Worm (Caenorhabditis elegans): ENCODE measurements around the gene C46F4.3.

The C46F4.3 gene

ce11 chrX:5962560-5962959, 27.0 kb downstream of the C46F4.3 start:
- no peak for TF ChIP-seq flt-1 (GFP tag; IDR thresholded peaks at IDR 0.05)
- TF ChIP-seq hmbx-1 (tag; optimal IDR thresholded peaks at IDR 0.05): no peak
- no peak for TF ChIP-seq ceh-13 (GFP tag; optimal IDR thresholded peaks at IDR 0.05)
- TF ChIP-seq hnd-1 (tag; optimal IDR thresholded peaks at IDR 0.05): no peak
- TF ChIP-seq pes-1 (GFP tag; IDR thresholded peaks at IDR 0.05): no peak
- no peak for TF ChIP-seq ceh-36 (tag; optimal IDR thresholded peaks at IDR 0.05)

ce11 chrX:5972212-5972611, 36.6 kb downstream of the C46F4.3 start:
- no peak for TF ChIP-seq tbx-11 (GFP tag; IDR thresholded peaks at IDR 0.05)
- no peak for TF ChIP-seq F13C5.2 (tag; optimal IDR thresholded peaks at IDR 0.05)
- TF ChIP-seq hnd-1 (tag; optimal IDR thresholded peaks at IDR 0.05): no peak
- TF ChIP-seq hmbx-1 (tag; optimal IDR thresholded peaks at IDR 0.05): no peak
- no peak for TF ChIP-seq scrt-1 (GFP tag; IDR thresholded peaks at IDR 0.05)
- no peak for TF ChIP-seq sea-1 (GFP tag; conservative IDR thresholded peaks at IDR 0.05)
- no peak for TF ChIP-seq ets-7 (tag; optimal IDR thresholded peaks at IDR 0.05)
- no peak for TF ChIP-seq flt-1 (GFP tag; IDR thresholded peaks at IDR 0.05)

DNA sequence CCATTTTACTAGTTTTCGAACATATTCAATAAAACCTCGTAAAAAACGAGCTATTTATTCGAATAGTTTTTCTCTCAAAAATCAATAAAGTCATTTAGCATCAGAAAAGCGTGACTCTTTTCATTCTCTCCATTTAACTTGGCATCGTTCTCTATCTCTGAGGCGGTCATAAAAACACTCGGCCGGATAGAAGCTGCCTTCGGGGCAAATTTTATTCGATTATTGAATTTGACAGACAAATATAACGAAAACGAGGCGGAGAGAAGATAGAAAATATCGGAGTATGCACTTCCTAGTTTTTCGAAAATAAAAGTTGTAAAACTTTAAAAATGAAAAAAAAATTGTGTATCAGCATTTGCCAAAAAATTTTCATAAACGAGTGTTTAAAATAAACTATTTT, 39.7 kb downstream of the C46F4.3 start:
- TF ChIP-seq hmg-4 (GFP tag; optimal IDR thresholded peaks at IDR 0.05): no peak
- TF ChIP-seq hnd-1 (tag; optimal IDR thresholded peaks at IDR 0.05): no peak
- TF ChIP-seq ama-1 (optimal IDR thresholded peaks at IDR 0.05): no peak
- TF ChIP-seq sea-1 (GFP tag; conservative IDR thresholded peaks at IDR 0.05): no peak
- no peak for TF ChIP-seq pes-1 (GFP tag; IDR thresholded peaks at IDR 0.05)
- TF ChIP-seq hmbx-1 (tag; optimal IDR thresholded peaks at IDR 0.05): no peak
- no peak for TF ChIP-seq tbx-37 (GFP tag; conservative IDR thresholded peaks at IDR 0.05)

ce11 chrX:5975726-5976125, 40.2 kb downstream of the C46F4.3 start:
- TF ChIP-seq ama-1 (optimal IDR thresholded peaks at IDR 0.05) (no peak), tra-4 (tag; optimal IDR thresholded peaks at IDR 0.05) (no peak), aly-1 (tag; optimal IDR thresholded peaks at IDR 0.05) (no peak), tbx-37 (GFP tag; conservative IDR thresholded peaks at IDR 0.05) (no peak)

DNA sequence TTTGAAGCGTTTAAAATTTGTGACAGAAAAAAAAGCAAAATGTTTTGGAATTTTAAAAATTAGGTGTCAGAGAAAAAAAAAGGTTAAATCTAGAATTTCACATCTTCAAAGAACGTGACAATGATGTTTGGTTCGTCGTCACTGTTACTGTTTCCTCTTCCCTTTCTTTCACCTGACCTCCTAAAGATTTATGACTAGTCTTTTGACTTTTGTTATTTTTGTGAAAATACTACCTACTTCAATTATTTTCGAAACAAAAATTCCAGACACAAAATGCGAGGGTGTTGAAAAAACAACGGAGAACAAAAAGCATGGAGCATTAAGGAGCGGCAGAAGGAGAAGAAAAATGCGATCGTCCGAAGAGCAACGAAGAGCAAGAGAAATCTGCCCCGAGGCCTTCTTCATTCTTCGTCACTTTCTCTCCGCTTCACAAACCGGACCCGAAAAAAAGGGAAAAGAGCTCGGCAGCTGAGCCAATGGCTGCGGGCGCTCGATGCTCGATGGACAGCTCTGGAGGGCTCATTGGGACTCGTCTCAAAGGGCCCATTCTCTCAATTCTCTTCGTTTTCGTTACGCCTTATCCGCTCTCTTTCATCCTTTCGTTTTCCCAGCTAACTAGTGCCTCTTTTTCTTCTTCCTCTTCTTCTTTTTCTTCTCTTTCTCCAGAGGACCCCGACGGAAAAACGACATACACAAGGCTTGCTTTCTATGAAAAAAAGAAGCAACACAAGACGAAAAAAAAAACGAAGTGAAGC, 40.8 kb downstream of the C46F4.3 start:
- TF ChIP-seq tra-4 (tag; optimal IDR thresholded peaks at IDR 0.05): no peak
- TF ChIP-seq hmg-4 (GFP tag; optimal IDR thresholded peaks at IDR 0.05): peak; percentile 11

- TF ChIP-seq flt-1 (GFP tag; IDR thresholded peaks at IDR 0.05): no peak
- no peak for TF ChIP-seq B0310.2 (tag; optimal IDR thresholded peaks at IDR 0.05)
- no peak for TF ChIP-seq hmg-4 (GFP tag; optimal IDR thresholded peaks at IDR 0.05)
- TF ChIP-seq tra-4 (tag; optimal IDR thresholded peaks at IDR 0.05): no peak
- no peak for TF ChIP-seq F13C5.2 (tag; optimal IDR thresholded peaks at IDR 0.05)
- TF ChIP-seq tbx-11 (GFP tag; IDR thresholded peaks at IDR 0.05): no peak
- TF ChIP-seq aly-1 (tag; optimal IDR thresholded peaks at IDR 0.05): no peak
- no peak for TF ChIP-seq hnd-1 (tag; optimal IDR thresholded peaks at IDR 0.05)
- TF ChIP-seq tbx-37 (GFP tag; conservative IDR thresholded peaks at IDR 0.05): no peak
- TF ChIP-seq ceh-13 (GFP tag; optimal IDR thresholded peaks at IDR 0.05): no peak
- no peak for TF ChIP-seq pes-1 (GFP tag; IDR thresholded peaks at IDR 0.05)
- no peak for TF ChIP-seq sea-1 (GFP tag; conservative IDR thresholded peaks at IDR 0.05)
- no peak for TF ChIP-seq ama-1 (optimal IDR thresholded peaks at IDR 0.05)
Observed at ce11 chrX:5977754-5978153, 42.2 kb downstream of the C46F4.3 start, which contains the start of gene kin-2. Gene kin-2, minus strand, starts transcription at chrX:5977854.

ce11 chrX:5981698-5982097, 46.1 kb downstream of the C46F4.3 start:
- no peak for TF ChIP-seq F13C5.2 (tag; optimal IDR thresholded peaks at IDR 0.05)
- TF ChIP-seq hmg-4 (GFP tag; optimal IDR thresholded peaks at IDR 0.05): no peak
- no peak for TF ChIP-seq tbx-11 (GFP tag; IDR thresholded peaks at IDR 0.05)
- no peak for TF ChIP-seq pes-1 (GFP tag; IDR thresholded peaks at IDR 0.05)
- no peak for TF ChIP-seq hnd-1 (tag; optimal IDR thresholded peaks at IDR 0.05)
- TF ChIP-seq sea-1 (GFP tag; conservative IDR thresholded peaks at IDR 0.05): no peak
- TF ChIP-seq aly-1 (tag; optimal IDR thresholded peaks at IDR 0.05): no peak
- TF ChIP-seq B0310.2 (tag; optimal IDR thresholded peaks at IDR 0.05): no peak
- no peak for TF ChIP-seq tra-4 (tag; optimal IDR thresholded peaks at IDR 0.05)
- TF ChIP-seq hmbx-1 (tag; optimal IDR thresholded peaks at IDR 0.05): no peak
- TF ChIP-seq ets-7 (tag; optimal IDR thresholded peaks at IDR 0.05): no peak
- TF ChIP-seq ceh-36 (tag; optimal IDR thresholded peaks at IDR 0.05): no peak
- no peak for TF ChIP-seq ceh-13 (GFP tag; optimal IDR thresholded peaks at IDR 0.05)
- no peak for TF ChIP-seq tbx-37 (GFP tag; conservative IDR thresholded peaks at IDR 0.05)
- TF ChIP-seq scrt-1 (GFP tag; IDR thresholded peaks at IDR 0.05): no peak
- no peak for TF ChIP-seq flt-1 (GFP tag; IDR thresholded peaks at IDR 0.05)
- TF ChIP-seq ama-1 (optimal IDR thresholded peaks at IDR 0.05): no peak

DNA sequence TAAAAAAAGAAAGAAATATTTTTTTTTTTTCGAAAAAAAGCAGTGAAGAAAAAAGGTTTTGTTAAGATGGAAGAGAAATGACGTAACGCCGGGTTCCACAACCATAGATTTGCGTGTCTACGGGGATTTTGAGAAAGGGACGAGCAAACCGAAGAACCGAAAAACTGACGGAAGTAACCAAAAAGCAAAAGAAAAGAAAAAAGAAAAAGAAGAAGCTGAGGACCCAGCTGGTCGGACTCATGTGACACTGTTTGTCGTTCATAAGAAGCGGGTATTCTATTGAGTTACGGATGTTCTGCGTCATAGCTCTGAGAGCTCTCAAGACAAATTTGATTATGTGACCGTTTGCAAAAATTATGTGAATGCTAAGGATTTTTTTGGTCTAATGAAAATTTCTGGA, 47.2 kb downstream of the C46F4.3 start:
- TF ChIP-seq hmg-4 (GFP tag; optimal IDR thresholded peaks at IDR 0.05): no peak
- TF ChIP-seq ama-1 (optimal IDR thresholded peaks at IDR 0.05): no peak
- TF ChIP-seq hnd-1 (tag; optimal IDR thresholded peaks at IDR 0.05): no peak
- TF ChIP-seq flt-1 (GFP tag; IDR thresholded peaks at IDR 0.05): no peak
- TF ChIP-seq ets-7 (tag; optimal IDR thresholded peaks at IDR 0.05): no peak

- TF ChIP-seq hmbx-1 (tag; optimal IDR thresholded peaks at IDR 0.05): no peak
- no peak for TF ChIP-seq aly-1 (tag; optimal IDR thresholded peaks at IDR 0.05)
- TF ChIP-seq hnd-1 (tag; optimal IDR thresholded peaks at IDR 0.05): no peak
- TF ChIP-seq sea-1 (GFP tag; conservative IDR thresholded peaks at IDR 0.05): no peak
- no peak for TF ChIP-seq ceh-36 (tag; optimal IDR thresholded peaks at IDR 0.05)
- no peak for TF ChIP-seq flt-1 (GFP tag; IDR thresholded peaks at IDR 0.05)
- no peak for TF ChIP-seq tra-4 (tag; optimal IDR thresholded peaks at IDR 0.05)
- no peak for TF ChIP-seq ama-1 (optimal IDR thresholded peaks at IDR 0.05)
- TF ChIP-seq tbx-11 (GFP tag; IDR thresholded peaks at IDR 0.05): no peak
- no peak for TF ChIP-seq pes-1 (GFP tag; IDR thresholded peaks at IDR 0.05)
- TF ChIP-seq B0310.2 (tag; optimal IDR thresholded peaks at IDR 0.05): no peak
- TF ChIP-seq F13C5.2 (tag; optimal IDR thresholded peaks at IDR 0.05): no peak
- no peak for TF ChIP-seq hmg-4 (GFP tag; optimal IDR thresholded peaks at IDR 0.05)
- TF ChIP-seq scrt-1 (GFP tag; IDR thresholded peaks at IDR 0.05): no peak
- TF ChIP-seq ets-7 (tag; optimal IDR thresholded peaks at IDR 0.05): no peak
- TF ChIP-seq ceh-13 (GFP tag; optimal IDR thresholded peaks at IDR 0.05): no peak
- TF ChIP-seq tbx-37 (GFP tag; conservative IDR thresholded peaks at IDR 0.05): no peak
Observed at ce11 chrX:5983267-5983666, 47.7 kb downstream of the C46F4.3 start.
